Worm (Caenorhabditis elegans) whole organism, L4/young adult: ENCODE results near the gene odr-8.

Experiments used
- W03F9.2 ChIP-seq: fragments of 150-350 bp; optimal IDR thresholded peaks from 2 replicates; lab custom pipeline; 2014; ENCODE audit warnings: missing biosample characterization, missing genetic modification characterization
- dao-5 ChIP-seq: sonication (generic microtip); optimal IDR thresholded peaks from 2 replicates; lab custom pipeline; 2016; ENCODE audit warnings: missing genotype, missing genetic modification characterization, moderate library complexity, missing compliant biosample characterization
- him-1 ChIP-seq: sonication (generic microtip); optimal IDR thresholded peaks from 2 replicates; lab custom pipeline; 2016; ENCODE audit warnings: missing genotype, missing genetic modification reagents, missing genetic modification characterization, missing compliant biosample characterization

ce11 chrIV:6560434-6560833, 22.1 kb downstream of the odr-8 start, which contains the start of gene best-9:
- TF ChIP-seq him-1 (tag; lab: Kevin White, UChicago) (no peak), W03F9.2 (tag; lab: Kevin White, UChicago) (no peak), dao-5 (tag; lab: Kevin White, UChicago) (no peak)
